Fruit fly (Drosophila melanogaster) whole organism, embryonic: ENCODE measurements around the gene dar1.

Experiments used
- Antp ChIP-seq: fragments of 200-800 bp; sonication (Bioruptor generic); optimal IDR thresholded peaks from 3 replicates; lab custom pipeline; 2016; ENCODE audit warnings: missing biosample characterization, missing genetic modification characterization
- CG10209 ChIP-seq: fragments of 200-800 bp; sonication (Bioruptor generic); optimal IDR thresholded peaks from 3 replicates; lab custom pipeline; 2017; ENCODE audit warnings: missing biosample characterization, mild to moderate bottlenecking, missing genetic modification characterization, missing genetic modification reagents
- CG1024 ChIP-seq: fragments of 200-800 bp; sonication (Bioruptor generic); IDR thresholded peaks from 2 replicates; pipeline ENCODE4 v1.3.6; 2022; ENCODE audit warnings: missing biosample characterization, missing genetic modification characterization
- CG10267 ChIP-seq: fragments of 200-800 bp; sonication (Bioruptor generic); optimal IDR thresholded peaks from 2 replicates; lab custom pipeline; 2018; ENCODE audit warnings: missing biosample characterization, mild to moderate bottlenecking, missing genetic modification characterization, moderate library complexity
- CG11560 ChIP-seq: fragments of 200-800 bp; sonication (Bioruptor generic); IDR thresholded peaks from 3 replicates; pipeline ENCODE4 v1.3.6; 2022; ENCODE audit warnings: missing biosample characterization, missing genetic modification characterization
- CG11695 ChIP-seq: fragments of 200-800 bp; sonication (Bioruptor generic); IDR thresholded peaks from 3 replicates; pipeline ENCODE4 v1.3.6; 2022; ENCODE audit warnings: missing biosample characterization, missing genetic modification characterization
- CG13296 ChIP-seq: fragments of 200-800 bp; sonication (Bioruptor generic); optimal IDR thresholded peaks from 3 replicates; lab custom pipeline; 2018; ENCODE audit warnings: missing biosample characterization, mild to moderate bottlenecking, missing genetic modification characterization
- CG14860 ChIP-seq: fragments of 200-800 bp; sonication (Bioruptor generic); IDR thresholded peaks from 3 replicates; pipeline ENCODE4 v1.3.6; 2022; ENCODE audit warnings: missing biosample characterization, missing genetic modification characterization; ENCODE audit not compliant: partially characterized antibody
- CG15269 ChIP-seq: fragments of 200-800 bp; sonication (Bioruptor generic); optimal IDR thresholded peaks from 2 replicates; lab custom pipeline; 2018; ENCODE audit warnings: missing biosample characterization, mild to moderate bottlenecking, missing genetic modification characterization, moderate library complexity
- CG2712 ChIP-seq: fragments of 200-800 bp; optimal IDR thresholded peaks from 3 replicates; lab custom pipeline; 2019; ENCODE audit warnings: missing biosample characterization, mild to moderate bottlenecking, missing genetic modification characterization, moderate library complexity
- CG2889 ChIP-seq: fragments of 200-800 bp; sonication (Bioruptor generic); IDR thresholded peaks from 3 replicates; pipeline ENCODE4 v1.3.6; 2022; ENCODE audit warnings: missing biosample characterization, missing genetic modification characterization
- CG30403 ChIP-seq: fragments of 200-800 bp; sonication (Bioruptor generic); optimal IDR thresholded peaks from 3 replicates; lab custom pipeline; 2016; ENCODE audit warnings: missing biosample characterization, missing genetic modification characterization
- CG32772 ChIP-seq: fragments of 200-800 bp; sonication (Bioruptor generic); IDR thresholded peaks from 2 replicates; pipeline ENCODE4 v1.3.6; 2022; ENCODE audit warnings: missing biosample characterization, missing genetic modification characterization
- CG4328 ChIP-seq: fragments of 200-800 bp; sonication (Bioruptor generic); optimal IDR thresholded peaks from 3 replicates; lab custom pipeline; 2017; ENCODE audit warnings: missing biosample characterization, missing genetic modification reagents, missing genetic modification characterization
- CG4707 ChIP-seq: fragments of 200-800 bp; sonication (Bioruptor generic); optimal IDR thresholded peaks from 2 replicates; lab custom pipeline; 2018; ENCODE audit warnings: missing biosample characterization, mild to moderate bottlenecking, missing genetic modification characterization, moderate library complexity
- CG5953 ChIP-seq: fragments of 200-800 bp; sonication (Bioruptor generic); IDR thresholded peaks from 2 replicates; pipeline ENCODE4 v1.3.6; 2022; ENCODE audit warnings: missing biosample characterization, missing genetic modification characterization
- CG8765 ChIP-seq: fragments of 200-800 bp; sonication (Bioruptor generic); IDR thresholded peaks from 2 replicates; pipeline ENCODE4 v1.3.6; 2022; ENCODE audit warnings: missing biosample characterization, missing genetic modification characterization
- CG9932 ChIP-seq: fragments of 200-800 bp; sonication (Bioruptor generic); IDR thresholded peaks from 2 replicates; pipeline ENCODE4 v1.3.6; 2022; ENCODE audit warnings: missing biosample characterization, missing genetic modification characterization
- D ChIP-seq, 2 experiments: fragments of 200-800 bp in 1 of 2; fragments of >200 bp in 1 of 2; sonication (Bioruptor generic) in 1 of 2; optimal IDR thresholded peaks; 2 replicates in 1 of 2; 3 replicates in 1 of 2; lab custom pipeline; 2017; ENCODE audit warnings: mild to moderate bottlenecking in 1 of 2, missing biosample characterization in 1 of 2, missing genetic modification characterization in 1 of 2, missing genetic modification reagents in 1 of 2
- D19B ChIP-seq: fragments of 200-800 bp; sonication (Bioruptor generic); optimal IDR thresholded peaks from 2 replicates; lab custom pipeline; 2017; ENCODE audit warnings: missing biosample characterization, mild to moderate bottlenecking, missing genetic modification characterization
- Dll ChIP-seq: fragments of 200-800 bp; sonication (Bioruptor generic); IDR thresholded peaks from 4 replicates; pipeline ENCODE4 v1.3.6; 2022; ENCODE audit warnings: missing biosample characterization, missing genetic modification characterization; ENCODE audit not compliant: partially characterized antibody
- E2f1 ChIP-seq: fragments of 200-800 bp; sonication (Bioruptor generic); IDR thresholded peaks from 2 replicates; pipeline ENCODE4 v1.3.6; 2022; ENCODE audit warnings: missing biosample characterization, missing genetic modification characterization
- E2f2 ChIP-seq: fragments of 200-800 bp; sonication (Bioruptor generic); IDR thresholded peaks from 2 replicates; pipeline ENCODE4 v1.3.6; 2022; ENCODE audit warnings: missing biosample characterization, missing genetic modification characterization
- HHEX ChIP-seq: fragments of 200-800 bp; sonication (Bioruptor generic); optimal IDR thresholded peaks from 3 replicates; lab custom pipeline; 2017; ENCODE audit warnings: missing biosample characterization, mild to moderate bottlenecking, missing genetic modification characterization, missing genetic modification reagents
- Hr3 ChIP-seq: fragments of 200-800 bp; sonication (Bioruptor generic); optimal IDR thresholded peaks from 3 replicates; lab custom pipeline; 2016; ENCODE audit warnings: missing biosample characterization, missing genetic modification characterization
- Hr39 ChIP-seq: fragments of >200 bp; optimal IDR thresholded peaks from 2 replicates; lab custom pipeline; 2017
- Lhr ChIP-seq: fragments of 200-800 bp; sonication (Bioruptor generic); optimal IDR thresholded peaks from 3 replicates; lab custom pipeline; 2017; ENCODE audit warnings: mild to moderate bottlenecking, missing biosample characterization, missing genetic modification reagents, missing genetic modification characterization
- Mes4 ChIP-seq: fragments of 200-800 bp; sonication (Bioruptor generic); optimal IDR thresholded peaks from 2 replicates; lab custom pipeline; 2016; ENCODE audit warnings: missing biosample characterization, missing genetic modification characterization
- NFAT ChIP-seq: fragments of 200-800 bp; sonication (Bioruptor generic); IDR thresholded peaks from 2 replicates; pipeline ENCODE4 v1.3.6; 2022; ENCODE audit warnings: missing biosample characterization, missing genetic modification characterization
- Optix ChIP-seq: fragments of 200-800 bp; sonication (Bioruptor generic); IDR thresholded peaks from 3 replicates; pipeline ENCODE4 v1.3.6; 2022; ENCODE audit warnings: missing biosample characterization, missing genetic modification characterization
- Poxn ChIP-seq: fragments of 200-800 bp; sonication (Bioruptor generic); IDR thresholded peaks from 2 replicates; pipeline ENCODE4 v1.3.6; 2022; ENCODE audit warnings: missing biosample characterization, missing genetic modification characterization
- Usf ChIP-seq: fragments of 200-800 bp; sonication (Bioruptor generic); optimal IDR thresholded peaks from 2 replicates; lab custom pipeline; 2017; ENCODE audit warnings: missing genotype, missing biosample characterization, missing genetic modification characterization
- ato ChIP-seq: fragments of 200-800 bp; sonication (Bioruptor generic); IDR thresholded peaks from 2 replicates; pipeline ENCODE4 v1.3.6; 2022; ENCODE audit warnings: missing biosample characterization, missing genetic modification characterization; ENCODE audit not compliant: partially characterized antibody
- btn ChIP-seq: fragments of 200-800 bp; sonication (Bioruptor generic); optimal IDR thresholded peaks from 2 replicates; lab custom pipeline; 2016; ENCODE audit warnings: missing biosample characterization, missing genetic modification characterization
- corto ChIP-seq: fragments of 200-800 bp; sonication (Bioruptor generic); optimal IDR thresholded peaks from 2 replicates; lab custom pipeline; 2016; ENCODE audit warnings: missing biosample characterization, mild to moderate bottlenecking, missing genetic modification characterization, moderate library complexity
- dmrt11E ChIP-seq: fragments of 200-800 bp; sonication (Bioruptor generic); optimal IDR thresholded peaks from 3 replicates; lab custom pipeline; 2018; ENCODE audit warnings: missing biosample characterization, mild to moderate bottlenecking, missing genetic modification characterization, moderate library complexity
- fd64A ChIP-seq: fragments of 200-800 bp; sonication (Bioruptor generic); optimal IDR thresholded peaks from 3 replicates; lab custom pipeline; 2018; ENCODE audit warnings: missing biosample characterization, mild to moderate bottlenecking, missing genetic modification characterization
- gfzf ChIP-seq: fragments of 200-800 bp; sonication (Bioruptor generic); optimal IDR thresholded peaks from 2 replicates; lab custom pipeline; 2016; ENCODE audit warnings: missing biosample characterization, mild to moderate bottlenecking, missing genetic modification characterization, moderate library complexity
- h ChIP-seq: fragments of >200 bp; optimal IDR thresholded peaks from 2 replicates; lab custom pipeline; 2017
- hkb ChIP-seq, 2 experiments: fragments of 200-800 bp in 1 of 2; fragments of >200 bp in 1 of 2; sonication (Bioruptor generic) in 1 of 2; IDR thresholded peaks in 1 of 2; optimal IDR thresholded peaks in 1 of 2; 2 replicates each; pipeline versions ENCODE4 v1.3.6 to Lab custom; 2017 to 2022; ENCODE audit warnings: missing biosample characterization in 1 of 2, missing genetic modification characterization in 1 of 2
- jing ChIP-seq: fragments of 200-800 bp; sonication (Bioruptor generic); optimal IDR thresholded peaks from 2 replicates; lab custom pipeline; 2018; ENCODE audit warnings: missing biosample characterization, mild to moderate bottlenecking, missing genetic modification characterization
- kay ChIP-seq: fragments of 200-800 bp; sonication (Bioruptor generic); optimal IDR thresholded peaks from 2 replicates; lab custom pipeline; 2016; ENCODE audit warnings: missing biosample characterization, missing genetic modification characterization
- pfk ChIP-seq: fragments of 200-800 bp; sonication (Bioruptor generic); optimal IDR thresholded peaks from 2 replicates; lab custom pipeline; 2018; ENCODE audit warnings: missing biosample characterization, mild to moderate bottlenecking, missing genetic modification characterization, moderate library complexity
- run ChIP-seq: fragments of 200-800 bp; sonication (Bioruptor generic); optimal IDR thresholded peaks from 3 replicates; lab custom pipeline; 2018; ENCODE audit warnings: missing biosample characterization, mild to moderate bottlenecking, missing genetic modification characterization
- stc ChIP-seq: fragments of 200-800 bp; sonication (Bioruptor generic); IDR thresholded peaks from 2 replicates; pipeline ENCODE4 v1.3.6; 2022; ENCODE audit warnings: missing biosample characterization, missing genetic modification characterization
- tin ChIP-seq: fragments of 200-800 bp; sonication (Bioruptor generic); optimal IDR thresholded peaks from 3 replicates; lab custom pipeline; 2016; ENCODE audit warnings: missing biosample characterization, missing genetic modification characterization
- zen2 ChIP-seq: fragments of 200-800 bp; sonication (Bioruptor generic); IDR thresholded peaks from 3 replicates; pipeline ENCODE4 v1.3.6; 2022; ENCODE audit warnings: missing biosample characterization, missing genetic modification characterization; ENCODE audit not compliant: partially characterized antibody

The dar1 gene

DNA sequence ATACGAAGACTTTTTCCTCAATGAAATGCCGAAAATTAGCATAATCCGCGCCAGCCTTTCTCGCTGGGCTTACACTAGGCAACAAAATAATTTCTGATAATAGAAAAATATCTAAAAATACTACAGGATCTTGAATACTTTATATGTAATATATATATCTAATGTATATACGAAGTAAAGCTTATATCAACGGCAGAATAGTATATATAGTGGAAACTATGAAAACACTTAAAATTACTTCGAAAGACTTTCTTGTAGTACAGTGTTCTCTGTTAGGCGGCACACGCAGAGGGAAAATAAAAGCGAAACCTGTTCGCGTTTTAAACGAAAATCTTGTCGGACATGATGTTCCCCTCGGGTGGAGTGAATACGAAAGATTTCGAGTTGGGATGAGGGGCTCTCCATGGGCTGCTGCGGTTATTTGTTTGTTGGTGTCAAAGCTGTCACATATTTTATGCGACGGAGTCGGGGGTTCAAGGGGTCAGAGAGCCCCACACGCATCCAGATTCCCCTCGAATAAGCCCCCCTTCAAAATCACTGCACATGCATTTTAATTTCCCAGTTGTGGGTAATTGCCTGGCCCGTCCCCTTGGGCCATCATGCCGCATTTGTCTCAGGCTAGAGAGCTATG is 8.1 kb downstream of the dar1 start (continued):
- TF ChIP-seq pfk (GFP tag; lab: Kevin White, UChicago) (no peak), CG4707 (peak; percentile 62), CG13296 (GFP tag; lab: Kevin White, UChicago) (no peak), jing (GFP tag; lab: Kevin White, UChicago) (peak; percentile 12), btn (GFP tag; lab: Kevin White, UChicago) (no peak), CG10267 (tag; lab: Kevin White, UChicago) (peak; percentile 81), Lhr (GFP tag; lab: Kevin White, UChicago) (peak; percentile 27), D (optimal IDR thresholded peaks at IDR 0.05; lab: Kevin White, UChicago) (no peak), D (GFP tag; optimal IDR thresholded peaks at IDR 0.05; lab: Kevin White, UChicago) (peak; percentile 71), CG5953 (0 out of 2 replicates have a peak, but pooled peaks have one; percentile 20), CG2712 (tag; lab: Kevin White, UChicago) (peak; percentile 92), Usf (GFP tag; lab: Kevin White, UChicago) (no peak), corto (GFP tag; lab: Kevin White, UChicago) (no peak), kay (GFP tag; lab: Kevin White, UChicago) (no peak), fd64A (no peak), Dll (GFP tag; lab: Robert Waterston, UW) (no peak), CG10209 (GFP tag; lab: Kevin White, UChicago) (peak; percentile 54), hkb (optimal IDR thresholded peaks at IDR 0.05; lab: Kevin White, UChicago) (no peak), hkb (GFP tag; IDR thresholded peaks at IDR 0.05; lab: Robert Waterston, UW) (peak; percentile 76), h (lab: Kevin White, UChicago) (no peak), E2f1 (GFP tag; lab: Robert Waterston, UW) (peak; percentile 58)
- TF ChIP-seq, all 482 proteins: peak for 190

DNA sequence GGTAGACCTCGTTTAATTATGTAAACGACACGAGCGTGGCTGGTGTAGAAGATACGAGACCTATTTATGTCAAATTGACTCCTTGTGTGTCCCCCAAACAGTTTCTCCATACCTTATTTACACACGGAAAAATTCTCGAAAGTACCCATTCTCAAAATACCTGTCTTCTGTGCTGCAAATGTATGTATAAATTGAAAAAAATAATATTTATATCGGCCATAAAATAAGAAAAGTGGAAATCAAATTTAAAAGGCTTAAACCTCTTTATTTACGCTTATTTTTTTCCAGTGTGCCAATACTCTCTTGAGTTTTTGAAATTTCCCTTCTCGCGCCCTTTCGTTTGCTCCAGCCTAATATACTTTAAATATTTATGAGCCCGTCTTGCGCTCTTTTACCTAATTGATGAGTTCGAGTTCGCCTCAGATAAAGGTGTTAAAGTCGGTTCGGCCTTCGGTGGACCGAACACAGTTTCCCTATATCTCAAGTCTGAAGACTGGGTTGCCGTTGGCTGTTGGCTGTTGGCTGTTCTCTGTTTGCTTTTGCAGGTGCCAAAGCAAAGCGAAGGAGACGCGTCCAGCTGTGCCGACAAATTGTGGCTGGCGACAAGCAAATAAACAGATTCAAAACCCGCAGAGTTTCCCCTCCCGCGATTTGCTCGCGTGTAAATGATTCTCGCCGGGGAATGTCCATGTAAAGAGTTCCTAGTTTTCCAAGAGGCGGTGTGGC is 12.6 kb downstream of the dar1 start:
- TF ChIP-seq CG14860 (GFP tag; lab: Robert Waterston, UW), result no peak
- TF ChIP-seq CG9932, result no peak
- TF ChIP-seq CG11560 (tag; lab: Robert Waterston, UW), result no peak
- TF ChIP-seq Antp (GFP tag; lab: Kevin White, UChicago), result peak; percentile 39
- peak; percentile 47; the same call in 1 of the 2 replicates for TF ChIP-seq CG1024 (GFP tag; lab: Robert Waterston, UW)
- TF ChIP-seq stc (GFP tag; lab: Robert Waterston, UW), result peak; percentile 68
- TF ChIP-seq tin (GFP tag; lab: Kevin White, UChicago), result peak; percentile 63
- no peak for TF ChIP-seq CG2889 (GFP tag; lab: Robert Waterston, UW)
- no peak for TF ChIP-seq gfzf
- TF ChIP-seq zen2 (GFP tag; lab: Robert Waterston, UW), result no peak
- no peak; the same call in 1 of the 2 replicates for TF ChIP-seq E2f2
- no peak for TF ChIP-seq Poxn (GFP tag; lab: Robert Waterston, UW)
- 0 out of 3 replicates have a peak, but pooled peaks have one; percentile 56 for TF ChIP-seq CG11695 (GFP tag; lab: Robert Waterston, UW)
- peak; percentile 75 for TF ChIP-seq Hr3 (GFP tag; lab: Kevin White, UChicago)
- no peak for TF ChIP-seq CG4328 (GFP tag; lab: Kevin White, UChicago)
- TF ChIP-seq run (tag; lab: Kevin White, UChicago), result peak; percentile 58
- TF ChIP-seq D (optimal IDR thresholded peaks at IDR 0.05; lab: Kevin White, UChicago), result no peak
- peak; percentile 62 for TF ChIP-seq D (GFP tag; optimal IDR thresholded peaks at IDR 0.05; lab: Kevin White, UChicago)
- peak; percentile 61 for TF ChIP-seq CG15269 (tag; lab: Kevin White, UChicago)
- peak; percentile 81 for TF ChIP-seq CG30403 (GFP tag; lab: Kevin White, UChicago)
- TF ChIP-seq HHEX, result peak; percentile 14
- no peak for TF ChIP-seq NFAT
- TF ChIP-seq Mes4 (GFP tag; lab: Kevin White, UChicago), result peak; percentile 47
- TF ChIP-seq CG8765, result no peak; the same call in 1 of the 2 replicates
- TF ChIP-seq CG32772 (GFP tag; lab: Robert Waterston, UW), result peak; percentile 79
- no peak for TF ChIP-seq Optix (GFP tag; lab: Robert Waterston, UW)
- no peak for TF ChIP-seq ato (GFP tag; lab: Robert Waterston, UW)
- peak; percentile 97 for TF ChIP-seq dmrt11E (tag; lab: Kevin White, UChicago)
- no peak for TF ChIP-seq D19B (GFP tag; lab: Kevin White, UChicago)
- no peak for TF ChIP-seq Hr39 (lab: Kevin White, UChicago)
